Worm (Caenorhabditis elegans): ENCODE results near the gene nuo-5.

Gene nuo-5

ce11 chrV:2727101-2727500 is 28.3 kb downstream of the nuo-5 start, which contains the start of gene str-13:
TSS of gene str-13 (minus strand) at chrV:2727201.
- no peak for TF ChIP-seq ztf-23 (GFP tag; IDR thresholded peaks at IDR 0.05)
- TF ChIP-seq med-1 (GFP tag; optimal IDR thresholded peaks at IDR 0.05; ENCODE audit: insufficient read depth) = no peak
- no peak for TF ChIP-seq cog-1 (tag; optimal IDR thresholded peaks at IDR 0.05)
- no peak for TF ChIP-seq ztf-29 (GFP tag; IDR thresholded peaks at IDR 0.05)
- TF ChIP-seq ref-1 (GFP tag; conservative IDR thresholded peaks at IDR 0.05) = no peak
- no peak for TF ChIP-seq klf-2 (GFP tag; conservative IDR thresholded peaks at IDR 0.05)
- no peak for TF ChIP-seq T22C8.4 (GFP tag; IDR thresholded peaks at IDR 0.05)
- TF ChIP-seq flt-1 (GFP tag; IDR thresholded peaks at IDR 0.05) = no peak
- TF ChIP-seq tab-1 (GFP tag; IDR thresholded peaks at IDR 0.05) = no peak

- no peak for TF ChIP-seq cog-1 (tag; optimal IDR thresholded peaks at IDR 0.05)
- TF ChIP-seq ztf-29 (GFP tag; IDR thresholded peaks at IDR 0.05) = no peak
- no peak for TF ChIP-seq flt-1 (GFP tag; IDR thresholded peaks at IDR 0.05)
- no peak for TF ChIP-seq med-1 (GFP tag; optimal IDR thresholded peaks at IDR 0.05; ENCODE audit: insufficient read depth)
- no peak for TF ChIP-seq ztf-23 (GFP tag; IDR thresholded peaks at IDR 0.05)
- TF ChIP-seq klf-2 (GFP tag; conservative IDR thresholded peaks at IDR 0.05) = no peak
- TF ChIP-seq T22C8.4 (GFP tag; IDR thresholded peaks at IDR 0.05) = no peak
- no peak for TF ChIP-seq tab-1 (GFP tag; IDR thresholded peaks at IDR 0.05)
- TF ChIP-seq ref-1 (GFP tag; conservative IDR thresholded peaks at IDR 0.05) = no peak
These were observed 29.5 kb downstream of the nuo-5 start, which contains the start of gene str-33 for ce11 chrV:2728236-2728635. TSS of gene str-33 (plus strand) at chrV:2728536.

DNA sequence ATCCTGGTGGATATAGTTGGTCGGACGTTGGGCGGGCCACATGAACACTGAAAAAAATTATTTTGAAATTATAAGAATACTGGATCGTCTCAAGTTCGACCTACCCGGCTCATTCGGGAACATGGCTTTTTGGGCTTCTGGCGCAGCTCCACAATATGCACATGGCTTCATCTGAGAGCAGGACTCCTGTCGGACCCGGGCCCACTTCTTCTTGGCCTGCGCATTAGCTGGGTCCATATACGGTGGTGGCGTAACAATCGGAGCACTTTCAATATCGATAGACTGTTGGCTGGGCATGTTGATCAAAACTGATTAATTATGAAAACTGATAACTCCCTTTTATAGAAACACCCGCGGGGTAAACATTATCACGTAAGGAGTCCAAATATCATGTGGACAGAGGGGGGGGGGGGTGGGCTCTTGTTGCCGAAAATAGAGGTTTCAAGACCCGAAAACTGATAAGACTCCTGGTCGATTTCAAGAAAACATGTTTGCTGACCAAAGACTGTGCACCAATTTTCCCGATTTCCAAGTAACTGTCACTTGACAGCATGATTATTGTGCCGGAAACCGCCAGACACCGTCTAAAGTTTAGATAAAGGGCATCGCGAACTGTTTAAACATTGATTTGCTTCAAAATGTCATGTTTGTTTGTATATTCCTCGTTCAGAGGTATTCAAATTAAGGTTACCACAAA is 32.2 kb downstream of the nuo-5 start, which contains the start of gene dod-3:
Gene dod-3, minus strand, starts transcription at position 315 of the 697 bp plus-strand sequence.
- TF ChIP-seq ztf-23 (GFP tag; IDR thresholded peaks at IDR 0.05) = no peak
- no peak for TF ChIP-seq tab-1 (GFP tag; IDR thresholded peaks at IDR 0.05)
- no peak for TF ChIP-seq flt-1 (GFP tag; IDR thresholded peaks at IDR 0.05)
- no peak for TF ChIP-seq ztf-29 (GFP tag; IDR thresholded peaks at IDR 0.05)
- no peak for TF ChIP-seq cog-1 (tag; optimal IDR thresholded peaks at IDR 0.05)
- TF ChIP-seq ref-1 (GFP tag; conservative IDR thresholded peaks at IDR 0.05) = no peak

- TF ChIP-seq ref-1 (GFP tag; conservative IDR thresholded peaks at IDR 0.05) = no peak
- TF ChIP-seq ztf-23 (GFP tag; IDR thresholded peaks at IDR 0.05) = no peak
- TF ChIP-seq med-1 (GFP tag; optimal IDR thresholded peaks at IDR 0.05; ENCODE audit: insufficient read depth) = no peak
- TF ChIP-seq flt-1 (GFP tag; IDR thresholded peaks at IDR 0.05) = no peak
- no peak for TF ChIP-seq cog-1 (tag; optimal IDR thresholded peaks at IDR 0.05)
- no peak for TF ChIP-seq ztf-29 (GFP tag; IDR thresholded peaks at IDR 0.05)
- TF ChIP-seq T22C8.4 (GFP tag; IDR thresholded peaks at IDR 0.05) = no peak
- no peak for TF ChIP-seq klf-2 (GFP tag; conservative IDR thresholded peaks at IDR 0.05)
- no peak for TF ChIP-seq tab-1 (GFP tag; IDR thresholded peaks at IDR 0.05)
These were observed 35.6 kb downstream of the nuo-5 start, which contains the start of gene srg-57 for ce11 chrV:2734360-2734759. TSS of gene srg-57 (minus strand) at chrV:2734460.

- no peak for TF ChIP-seq ref-1 (GFP tag; conservative IDR thresholded peaks at IDR 0.05)
- no peak for TF ChIP-seq T22C8.4 (GFP tag; IDR thresholded peaks at IDR 0.05)
- no peak for TF ChIP-seq cog-1 (tag; optimal IDR thresholded peaks at IDR 0.05)
- no peak for TF ChIP-seq ztf-23 (GFP tag; IDR thresholded peaks at IDR 0.05)
- TF ChIP-seq med-1 (GFP tag; optimal IDR thresholded peaks at IDR 0.05; ENCODE audit: insufficient read depth) = no peak
- TF ChIP-seq ztf-29 (GFP tag; IDR thresholded peaks at IDR 0.05) = no peak
- TF ChIP-seq klf-2 (GFP tag; conservative IDR thresholded peaks at IDR 0.05) = no peak
- no peak for TF ChIP-seq flt-1 (GFP tag; IDR thresholded peaks at IDR 0.05)
- no peak for TF ChIP-seq tab-1 (GFP tag; IDR thresholded peaks at IDR 0.05)
These were observed 39.4 kb downstream of the nuo-5 start, which contains the start of gene srg-56 for ce11 chrV:2738174-2738573. TSS of gene srg-56 (minus strand) at chrV:2738274.

- no peak for TF ChIP-seq tab-1 (GFP tag; IDR thresholded peaks at IDR 0.05)
- TF ChIP-seq flt-1 (GFP tag; IDR thresholded peaks at IDR 0.05) = 0 out of 2 replicates have a peak, but pooled peaks have one; percentile 14
These were observed 40.8 kb downstream of the nuo-5 start for ce11 chrV:2739607-2740006.

DNA sequence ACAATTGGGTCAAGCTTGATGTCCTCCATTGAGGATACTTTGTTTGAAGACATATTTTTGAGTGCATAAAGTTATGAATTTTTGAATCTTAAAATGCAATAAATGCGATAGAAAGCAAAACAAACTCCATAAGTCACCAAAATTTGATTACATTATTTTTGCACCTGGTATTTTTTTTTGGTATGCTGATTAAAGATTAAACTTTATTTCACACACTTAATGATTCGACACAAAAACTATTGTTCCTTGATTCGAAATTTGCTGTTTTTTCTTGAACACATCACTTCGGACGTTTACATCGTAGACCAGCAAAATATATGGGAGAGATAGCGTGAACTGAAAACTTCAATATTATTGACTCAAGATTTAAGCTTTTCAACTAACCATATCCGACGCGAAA is 41.5 kb downstream of the nuo-5 start, which contains the start of gene srg-61:
Gene srg-61, minus strand, starts transcription at position 101 of the 400 bp plus-strand sequence.
- TF ChIP-seq flt-1 (GFP tag; IDR thresholded peaks at IDR 0.05) (no peak), T22C8.4 (GFP tag; IDR thresholded peaks at IDR 0.05) (no peak), ztf-23 (GFP tag; IDR thresholded peaks at IDR 0.05) (no peak), med-1 (GFP tag; optimal IDR thresholded peaks at IDR 0.05; ENCODE audit: insufficient read depth) (no peak), klf-2 (GFP tag; conservative IDR thresholded peaks at IDR 0.05) (no peak), ref-1 (GFP tag; conservative IDR thresholded peaks at IDR 0.05) (no peak), tab-1 (GFP tag; IDR thresholded peaks at IDR 0.05) (no peak), cog-1 (tag; optimal IDR thresholded peaks at IDR 0.05) (no peak), ztf-29 (GFP tag; IDR thresholded peaks at IDR 0.05) (no peak)

ce11 chrV:2742298-2742697 is 43.5 kb downstream of the nuo-5 start, which contains the start of gene srg-62:
TSS of gene srg-62 (minus strand) at chrV:2742398.
- TF ChIP-seq tab-1 (GFP tag; IDR thresholded peaks at IDR 0.05) (no peak), klf-2 (GFP tag; conservative IDR thresholded peaks at IDR 0.05) (no peak), flt-1 (GFP tag; IDR thresholded peaks at IDR 0.05) (no peak), cog-1 (tag; optimal IDR thresholded peaks at IDR 0.05) (no peak), med-1 (GFP tag; optimal IDR thresholded peaks at IDR 0.05; ENCODE audit: insufficient read depth) (no peak), ztf-29 (GFP tag; IDR thresholded peaks at IDR 0.05) (no peak), ztf-23 (GFP tag; IDR thresholded peaks at IDR 0.05) (no peak), ref-1 (GFP tag; conservative IDR thresholded peaks at IDR 0.05) (no peak), T22C8.4 (GFP tag; IDR thresholded peaks at IDR 0.05) (no peak)

ce11 chrV:2746404-2746803 is 47.6 kb downstream of the nuo-5 start:
- TF ChIP-seq flt-1 (GFP tag; IDR thresholded peaks at IDR 0.05) (no peak), T22C8.4 (GFP tag; IDR thresholded peaks at IDR 0.05) (no peak), med-1 (GFP tag; optimal IDR thresholded peaks at IDR 0.05; ENCODE audit: insufficient read depth) (no peak), ztf-29 (GFP tag; IDR thresholded peaks at IDR 0.05) (no peak), ref-1 (GFP tag; conservative IDR thresholded peaks at IDR 0.05) (no peak)
